Fruit fly (Drosophila melanogaster): Measurements from ENCODE around the gene mthl10.

Gene mthl10

DNA sequence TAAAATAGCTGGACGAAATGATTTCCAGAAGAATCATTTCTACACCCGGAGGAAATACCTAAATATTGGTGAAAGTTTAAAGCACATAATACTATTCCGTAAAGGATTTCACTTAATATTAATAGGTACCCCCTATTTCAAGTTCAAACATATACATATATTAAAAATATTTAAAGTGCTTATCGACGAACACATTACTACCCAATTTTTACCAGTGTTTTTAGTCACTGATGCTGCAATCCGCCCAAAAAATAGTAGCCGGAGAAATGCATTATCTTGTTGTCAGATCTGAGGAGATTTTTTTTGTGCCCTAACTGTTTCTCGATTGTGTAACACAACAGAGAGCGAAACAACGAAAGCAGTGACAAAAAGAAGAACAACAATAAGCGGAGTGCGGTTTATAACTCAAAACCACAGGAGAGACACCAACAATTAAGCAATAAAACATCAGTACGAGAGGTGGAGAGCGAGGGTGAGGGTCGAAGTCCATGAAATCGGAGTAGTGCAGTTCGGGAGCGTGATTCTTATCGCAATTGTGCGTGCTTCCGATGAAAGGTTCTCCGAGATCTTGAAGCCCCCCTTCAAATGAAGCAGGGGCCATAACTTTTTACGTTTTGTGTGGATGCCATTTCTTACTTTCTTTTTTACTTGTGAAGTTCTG, 38.3 kb upstream of the mthl10 start:
- TF ChIP-seq CG1621 (tag; optimal IDR thresholded peaks at IDR 0.05) (no peak), CG9139 (GFP tag; optimal IDR thresholded peaks at IDR 0.05) (peak; percentile 39), CG3032 (tag; optimal IDR thresholded peaks at IDR 0.05) (no peak), fd85E (GFP tag; optimal IDR thresholded peaks at IDR 0.05) (no peak), Met (GFP tag; optimal IDR thresholded peaks at IDR 0.05) (peak; percentile 23), CG6854 (GFP tag; optimal IDR thresholded peaks at IDR 0.05) (peak; percentile 39), CG16779 (tag; optimal IDR thresholded peaks at IDR 0.05) (no peak), CG32006 (GFP tag; optimal IDR thresholded peaks at IDR 0.05) (no peak), Eip93F (GFP tag; optimal IDR thresholded peaks at IDR 0.05) (no peak), fd59A (GFP tag; optimal IDR thresholded peaks at IDR 0.05) (no peak), CG10631 (GFP tag; optimal IDR thresholded peaks at IDR 0.05) (no peak), Eip78C (GFP tag) (peak; percentile 61), Hr4 (GFP tag; optimal IDR thresholded peaks at IDR 0.05) (no peak), Ets96B (tag; optimal IDR thresholded peaks at IDR 0.05) (no peak), CG6163 (GFP tag; IDR thresholded peaks at IDR 0.05) (no peak), spab (GFP tag; optimal IDR thresholded peaks at IDR 0.05) (no peak), Ets21C (GFP tag; optimal IDR thresholded peaks at IDR 0.05) (no peak), Sox14 (GFP tag; optimal IDR thresholded peaks at IDR 0.05) (no peak), CG11902 (GFP tag; optimal IDR thresholded peaks at IDR 0.05) (no peak), Hr39 (GFP tag; optimal IDR thresholded peaks at IDR 0.05) (no peak), CG6276 (GFP tag; optimal IDR thresholded peaks at IDR 0.05) (no peak), Smox (GFP tag; optimal IDR thresholded peaks at IDR 0.05) (peak; percentile 35), acj6 (GFP tag; optimal IDR thresholded peaks at IDR 0.05) (peak; percentile 1), CG11294 (GFP tag; IDR thresholded peaks at IDR 0.05) (no peak), Lpt (GFP tag; optimal IDR thresholded peaks at IDR 0.05) (no peak), ss (GFP tag; optimal IDR thresholded peaks at IDR 0.05) (peak; percentile 10 to 46), salr (GFP tag; optimal IDR thresholded peaks at IDR 0.05) (no peak), Blimp-1 (GFP tag; optimal IDR thresholded peaks at IDR 0.05) (no peak), CG34406 (GFP tag; optimal IDR thresholded peaks at IDR 0.05) (peak; percentile 10), CG3919 (GFP tag; optimal IDR thresholded peaks at IDR 0.05) (no peak), net (GFP tag; optimal IDR thresholded peaks at IDR 0.05) (no peak), CG4318 (GFP tag; optimal IDR thresholded peaks at IDR 0.05) (no peak), esn (GFP tag; optimal IDR thresholded peaks at IDR 0.05) (peak; percentile 36), pdm3 (GFP tag; optimal IDR thresholded peaks at IDR 0.05) (peak; percentile 14), CG8632 (GFP tag; optimal IDR thresholded peaks at IDR 0.05) (no peak), Hr38 (GFP tag; optimal IDR thresholded peaks at IDR 0.05) (no peak), Eip75B (GFP tag; optimal IDR thresholded peaks at IDR 0.05) (no peak), CG6792 (GFP tag; optimal IDR thresholded peaks at IDR 0.05) (no peak), CG11762 (GFP tag; optimal IDR thresholded peaks at IDR 0.05; ENCODE audit: insufficient read depth) (no peak), CG8319 (GFP tag; optimal IDR thresholded peaks at IDR 0.05) (no peak), eg (GFP tag; IDR thresholded peaks at IDR 0.05) (no peak), Gug (GFP tag; IDR thresholded peaks at IDR 0.05) (no peak), svp (GFP tag) (peak; percentile 67), Sox102F (GFP tag; optimal IDR thresholded peaks at IDR 0.05) (no peak), CG7368 (GFP tag; optimal IDR thresholded peaks at IDR 0.05) (no peak), OdsH (GFP tag; optimal IDR thresholded peaks at IDR 0.05) (no peak), CG8119 (GFP tag; IDR thresholded peaks at IDR 0.05) (no peak), CG10669 (GFP tag; optimal IDR thresholded peaks at IDR 0.05) (no peak), dac (GFP tag; optimal IDR thresholded peaks at IDR 0.05) (no peak), vri (GFP tag; optimal IDR thresholded peaks at IDR 0.05) (peak; percentile 36), cyc (GFP tag; optimal IDR thresholded peaks at IDR 0.05) (peak; percentile 19), dsx (GFP tag; optimal IDR thresholded peaks at IDR 0.05; ENCODE audit: poor library complexity, severe bottlenecking) (no peak)
